Worm (Caenorhabditis elegans) whole organism, L1 larva: ENCODE measurements around the gene ceh-83.
A peak's percentile ranks its signal among the peaks of the same experiment; 100 is the strongest.
"Not testable (repeated sequence)": the region's sequence is repeated elsewhere in the genome, so short reads cannot be mapped to it uniquely, and the experiment has no call there.

Experiments used
- C04F5.9 ChIP-seq: sonication (generic microtip); optimal IDR thresholded peaks from 2 replicates; lab custom pipeline; 2016; ENCODE audit warnings: missing genetic modification characterization, missing compliant biosample characterization
- Y116A8C.19 ChIP-seq: sonication (generic microtip); optimal IDR thresholded peaks from 2 replicates; lab custom pipeline; 2016; ENCODE audit warnings: missing compliant biosample characterization, missing genetic modification characterization, borderline replicate concordance
- aha-1 ChIP-seq: fragments of 150-350 bp; optimal IDR thresholded peaks from 2 replicates; lab custom pipeline; 2014; ENCODE audit warnings: missing biosample characterization, missing genetic modification characterization
- alr-1 ChIP-seq: fragments of 200-800 bp; sonication (Bioruptor generic); optimal IDR thresholded peaks from 2 replicates; lab custom pipeline; 2018; ENCODE audit warnings: borderline replicate concordance, mild to moderate bottlenecking, missing genetic modification characterization, missing compliant biosample characterization
- aly-2 ChIP-seq: fragments of 150-350 bp; optimal IDR thresholded peaks from 2 replicates; lab custom pipeline; 2014; ENCODE audit warnings: missing biosample characterization, missing genetic modification characterization
- ama-1 ChIP-seq: fragments of 150-350 bp; optimal IDR thresholded peaks from 2 replicates; lab custom pipeline; 2014
- ceh-63 ChIP-seq: fragments of 200-800 bp; sonication (Bioruptor generic); optimal IDR thresholded peaks from 2 replicates; lab custom pipeline; 2018; ENCODE audit warnings: mild to moderate bottlenecking, missing genetic modification characterization, missing compliant biosample characterization
- ceh-90 ChIP-seq: sonication (generic microtip); optimal IDR thresholded peaks from 2 replicates; lab custom pipeline; 2016; ENCODE audit warnings: missing genetic modification characterization, missing compliant biosample characterization
- efl-1 ChIP-seq, 4 experiments: fragments of 150-350 bp; optimal IDR thresholded peaks in 3 of 4; peaks in 1 of 4; 1 replicate in 1 of 4; 2 replicates in 3 of 4; lab custom pipeline; 2014; ENCODE audit warnings: missing biosample characterization in 2 of 4, missing genetic modification characterization in 2 of 4, missing genetic modification reagents in 2 of 4
- efl-3 ChIP-seq: fragments of 200-800 bp; sonication (Bioruptor generic); optimal IDR thresholded peaks from 2 replicates; lab custom pipeline; 2018; ENCODE audit warnings: mild to moderate bottlenecking, missing genetic modification characterization, missing compliant biosample characterization
- egl-13 ChIP-seq: sonication (generic microtip); optimal IDR thresholded peaks from 2 replicates; lab custom pipeline; 2016; ENCODE audit warnings: missing genotype, missing genetic modification reagents, missing genetic modification characterization, missing compliant biosample characterization
- egl-27 ChIP-seq, 2 experiments: fragments of 150-350 bp in 1 of 2; sonication (generic microtip); optimal IDR thresholded peaks; 3 replicates each; lab custom pipeline; 2017 to 2018; ENCODE audit warnings: missing biosample characterization in 2 of 2, missing genetic modification characterization in 2 of 2, missing genetic modification reagents in 2 of 2
- elt-2 ChIP-seq: sonication (generic microtip); optimal IDR thresholded peaks from 2 replicates; lab custom pipeline; 2016; ENCODE audit warnings: missing genetic modification characterization, mild to moderate bottlenecking, inconsistent platforms, missing compliant biosample characterization, missing genetic modification reagents
- ets-5 ChIP-seq: fragments of 200-800 bp; sonication (Bioruptor generic); IDR thresholded peaks from 2 replicates; pipeline ENCODE4 v1.3.6; 2022; ENCODE audit warnings: missing genetic modification characterization, missing compliant biosample characterization
- fkh-10 ChIP-seq: sonication (generic microtip); optimal IDR thresholded peaks from 2 replicates; lab custom pipeline; 2017; ENCODE audit warnings: missing biosample characterization, missing genetic modification reagents, missing genetic modification characterization
- lin-14 ChIP-seq: fragments of 200-800 bp; sonication (Bioruptor generic); optimal IDR thresholded peaks from 2 replicates; lab custom pipeline; 2018; ENCODE audit warnings: mild to moderate bottlenecking, missing genetic modification characterization, moderate library complexity, missing compliant biosample characterization
- lin-35 ChIP-seq, 2 experiments: fragments of 150-350 bp; optimal IDR thresholded peaks; 2 replicates each; lab custom pipeline; 2014; ENCODE audit warnings: missing biosample characterization in 2 of 2, missing genetic modification characterization in 2 of 2, missing genetic modification reagents in 2 of 2
- lsy-2 ChIP-seq, 2 experiments: fragments of 150-350 bp; optimal IDR thresholded peaks; 2 replicates each; lab custom pipeline; 2014; ENCODE audit warnings: missing biosample characterization in 2 of 2, missing genetic modification characterization in 2 of 2
- nhr-12 ChIP-seq: sonication (generic microtip); optimal IDR thresholded peaks from 2 replicates; lab custom pipeline; 2017; ENCODE audit warnings: missing biosample characterization, missing genetic modification characterization
- nhr-19 ChIP-seq: fragments of 200-800 bp; sonication (Bioruptor generic); conservative IDR thresholded peaks from 2 replicates; pipeline ENCODE4 v1.3.6; 2022; ENCODE audit warnings: missing genetic modification characterization, missing compliant biosample characterization
- nhr-20 ChIP-seq: sonication (generic microtip); optimal IDR thresholded peaks from 2 replicates; lab custom pipeline; 2016; ENCODE audit warnings: mild to moderate bottlenecking, missing genetic modification characterization, missing compliant biosample characterization
- nhr-77 ChIP-seq: fragments of 150-350 bp; optimal IDR thresholded peaks from 2 replicates; lab custom pipeline; 2014; ENCODE audit warnings: missing biosample characterization, missing genetic modification characterization
- nhr-85 ChIP-seq: sonication (generic microtip); peaks from one replicate; lab custom pipeline; 2016; ENCODE audit warnings: missing genetic modification characterization, inconsistent platforms, missing compliant biosample characterization
- pqm-1 ChIP-seq: sonication (generic microtip); optimal IDR thresholded peaks from 3 replicates; lab custom pipeline; 2017; ENCODE audit warnings: missing biosample characterization, missing genetic modification characterization
- rnt-1 ChIP-seq: sonication (generic microtip); optimal IDR thresholded peaks from 2 replicates; lab custom pipeline; 2016; ENCODE audit warnings: mild to moderate bottlenecking, missing genetic modification characterization, moderate library complexity, missing compliant biosample characterization
- sup-37 ChIP-seq: fragments of 200-800 bp; sonication (Bioruptor generic); optimal IDR thresholded peaks from 2 replicates; lab custom pipeline; 2018; ENCODE audit warnings: mild to moderate bottlenecking, missing genetic modification characterization, missing compliant biosample characterization
- swsn-7 ChIP-seq: sonication (generic microtip); optimal IDR thresholded peaks from 2 replicates; lab custom pipeline; 2016; ENCODE audit warnings: missing genetic modification characterization, missing compliant biosample characterization
- tbx-2 ChIP-seq: sonication (generic microtip); optimal IDR thresholded peaks from 2 replicates; lab custom pipeline; 2016; ENCODE audit warnings: missing genetic modification characterization, missing compliant biosample characterization
- unc-62 ChIP-seq: fragments of 150-350 bp; optimal IDR thresholded peaks from 2 replicates; lab custom pipeline; 2014; ENCODE audit warnings: missing biosample characterization, missing genetic modification reagents, missing genetic modification characterization
- unc-98 ChIP-seq: fragments of 200-800 bp; sonication (Bioruptor generic); IDR thresholded peaks from 2 replicates; pipeline ENCODE4 v1.3.6; 2022; ENCODE audit warnings: missing genetic modification characterization, missing compliant biosample characterization
- vab-15 ChIP-seq: sonication (generic microtip); optimal IDR thresholded peaks from 2 replicates; lab custom pipeline; 2017; ENCODE audit warnings: missing genotype, mild to moderate bottlenecking, missing genetic modification characterization, missing compliant biosample characterization
- zip-4 ChIP-seq: fragments of 200-800 bp; sonication (Bioruptor generic); optimal IDR thresholded peaks from 2 replicates; lab custom pipeline; 2018; ENCODE audit warnings: mild to moderate bottlenecking, missing genetic modification characterization, moderate library complexity, missing compliant biosample characterization
- ztf-11 ChIP-seq, 2 experiments: sonication (generic microtip); optimal IDR thresholded peaks; 2 replicates each; lab custom pipeline; 2016 to 2017; ENCODE audit warnings: missing genetic modification characterization in 2 of 2, missing biosample characterization in 1 of 2, missing compliant biosample characterization in 1 of 2
- ztf-4 ChIP-seq: fragments of 150-350 bp; optimal IDR thresholded peaks from 2 replicates; lab custom pipeline; 2014; ENCODE audit warnings: missing biosample characterization, missing genetic modification characterization

Gene ceh-83

DNA sequence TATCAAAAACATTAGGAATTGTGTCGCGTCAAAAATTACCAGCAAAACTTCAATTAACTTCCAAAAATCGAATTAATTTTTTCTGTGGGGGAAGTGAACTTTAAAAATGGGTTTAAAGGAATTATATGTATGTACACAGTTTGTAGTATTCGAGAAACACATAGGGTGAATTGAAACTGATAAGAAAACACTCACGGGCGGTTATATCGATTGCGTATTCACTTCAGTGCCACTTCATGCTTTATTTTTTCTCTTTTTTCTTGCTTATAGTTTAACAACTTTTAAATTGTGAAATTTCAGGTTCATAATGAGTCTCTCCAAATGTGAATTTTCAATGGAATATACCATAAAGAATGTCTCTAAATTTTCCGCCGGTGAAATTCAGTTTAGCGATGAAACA lies 35.0 kb upstream of the ceh-83 start, which contains the start of gene math-26:
Gene math-26, plus strand, starts transcription at position 301 of the 400 bp plus-strand sequence.
- not testable (repeated sequence) for TF ChIP-seq unc-62 (GFP tag; lab: Kevin White, UChicago); lin-14 (GFP tag; lab: Kevin White, UChicago); ets-5 (GFP tag; lab: Robert Waterston, UW)

DNA sequence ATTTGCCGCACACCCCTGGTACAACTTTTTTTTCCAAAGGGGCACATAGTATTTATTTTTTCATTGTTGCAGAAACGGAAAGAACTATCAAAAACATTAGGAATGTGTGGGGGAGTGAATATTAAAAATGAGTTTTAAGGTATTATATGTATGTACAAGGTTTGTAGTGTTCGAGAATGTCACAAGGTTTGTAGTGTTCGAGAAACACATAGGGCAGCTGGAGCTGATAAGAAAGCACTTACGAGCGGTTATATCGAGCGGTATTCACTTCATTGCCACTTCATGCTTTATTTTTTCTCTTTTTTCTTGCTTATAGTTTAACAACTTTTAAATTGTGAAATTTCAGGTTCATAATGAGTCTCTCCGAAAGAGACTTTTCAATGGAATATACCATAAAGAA lies 31.1 kb upstream of the ceh-83 start:
- TF ChIP-seq lin-35 (GFP tag; optimal IDR thresholded peaks at IDR 0.05; lab: Kevin White, UChicago) (peak in 1 of 2 experiments; percentile 10), elt-2 (peak; percentile 28), efl-1 (GFP tag; optimal IDR thresholded peaks at IDR 0.05 in 1 of 2; lab: Kevin White, UChicago) (peak in 1 of 2 experiments; percentile 43)
- not testable (repeated sequence) for TF ChIP-seq efl-1 (optimal IDR thresholded peaks at IDR 0.05; lab: Kevin White, UChicago)

DNA sequence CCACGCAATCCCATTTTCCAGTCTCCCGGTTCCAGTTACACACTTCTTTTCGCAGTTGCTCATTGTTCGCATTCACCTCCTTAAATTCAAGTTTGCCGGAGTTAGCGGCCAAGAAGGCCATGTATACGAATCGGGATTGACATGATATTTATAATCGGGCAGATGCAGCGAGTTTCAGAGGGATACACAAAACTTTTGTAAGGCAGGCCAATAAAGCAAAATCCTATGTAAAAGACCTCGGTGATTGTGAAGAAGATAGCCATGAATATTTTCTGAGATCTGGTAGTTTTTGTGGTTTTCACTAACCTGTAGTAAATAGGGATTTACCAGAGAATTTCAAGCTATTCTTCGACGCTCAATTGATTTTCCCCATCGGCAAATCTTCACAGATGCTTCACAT lies 30.4 kb upstream of the ceh-83 start:
- TF ChIP-seq alr-1 (no peak), aly-2 (no peak), rnt-1 (tag; lab: Kevin White, UChicago) (no peak), lsy-2 (tag; optimal IDR thresholded peaks at IDR 0.05; lab: Kevin White, UChicago) (no peak), egl-27 (tag; optimal IDR thresholded peaks at IDR 0.05; lab: Kevin White, UChicago) (no peak), Y116A8C.19 (tag; lab: Kevin White, UChicago) (no peak), ceh-63 (no peak), nhr-77 (tag; lab: Kevin White, UChicago) (no peak), tbx-2 (tag; lab: Kevin White, UChicago) (no peak), ama-1 (lab: Kevin White, UChicago) (no peak), nhr-19 (no peak), pqm-1 (tag; lab: Kevin White, UChicago) (no peak), egl-13 (tag; lab: Kevin White, UChicago) (no peak), elt-2 (no peak), efl-1 (optimal IDR thresholded peaks at IDR 0.05; lab: Kevin White, UChicago) (no peak), efl-1 (GFP tag; optimal IDR thresholded peaks at IDR 0.05 in 1 of 2; lab: Kevin White, UChicago) (no peak), unc-98 (GFP tag; lab: Robert Waterston, UW) (no peak), ztf-11 (tag; optimal IDR thresholded peaks at IDR 0.05; lab: Kevin White, UChicago) (no peak), sup-37 (no peak), ceh-90 (tag; lab: Kevin White, UChicago) (no peak), nhr-85 (no peak)

ce11 chrII:1763072-1763471 lies 26.7 kb upstream of the ceh-83 start, which contains the start of gene math-28:
TSS of gene math-28 (plus strand) at chrII:1763372.
- TF ChIP-seq ceh-63 (no peak), aly-2 (no peak), rnt-1 (tag; lab: Kevin White, UChicago) (no peak), fkh-10 (GFP tag; lab: Kevin White, UChicago) (no peak), efl-3 (GFP tag; lab: Kevin White, UChicago) (no peak)

- TF ChIP-seq fkh-10 (GFP tag; lab: Kevin White, UChicago) (no peak), C04F5.9 (tag; lab: Kevin White, UChicago) (no peak), swsn-7 (tag; lab: Kevin White, UChicago) (no peak), aha-1 (tag; lab: Kevin White, UChicago) (no peak), vab-15 (tag; lab: Kevin White, UChicago) (no peak), zip-4 (no peak), efl-1 (optimal IDR thresholded peaks at IDR 0.05; lab: Kevin White, UChicago) (no peak), efl-1 (GFP tag; optimal IDR thresholded peaks at IDR 0.05 in 1 of 2; lab: Kevin White, UChicago) (no peak), nhr-20 (tag; lab: Kevin White, UChicago) (no peak), lsy-2 (tag; optimal IDR thresholded peaks at IDR 0.05; lab: Kevin White, UChicago) (no peak), pqm-1 (tag; lab: Kevin White, UChicago) (no peak), ztf-4 (tag; lab: Kevin White, UChicago) (no peak), nhr-12 (tag; lab: Kevin White, UChicago) (no peak)
Observed at ce11 chrII:1761564-1761963, 25.2 kb upstream of the ceh-83 start, which contains the start of gene F36H5.4. TSS of gene F36H5.4 (plus strand) at chrII:1761864.
